Fruit fly (Drosophila melanogaster) whole organism, pupa: ENCODE measurements around the gene fng.
A peak's percentile ranks its signal among the peaks of the same experiment; 100 is the strongest.

Experiments
- CG10348 ChIP-seq: fragments of 200-800 bp; sonication (Bioruptor generic); IDR thresholded peaks from 2 replicates; pipeline ENCODE4 v1.3.6; 2022; ENCODE audit warnings: missing biosample characterization, missing genetic modification characterization
- CG12605 ChIP-seq: fragments of 200-800 bp; sonication (Bioruptor generic); IDR thresholded peaks from 2 replicates; pipeline ENCODE4 v1.3.6; 2022; ENCODE audit warnings: missing biosample characterization, missing genetic modification characterization
- CG13204 ChIP-seq: fragments of 200-800 bp; sonication (Bioruptor generic); optimal IDR thresholded peaks from 2 replicates; lab custom pipeline; 2018; ENCODE audit warnings: missing biosample characterization, mild to moderate bottlenecking, missing genetic modification characterization, moderate library complexity
- CG14655 ChIP-seq: fragments of 200-800 bp; sonication (Bioruptor generic); optimal IDR thresholded peaks from 3 replicates; lab custom pipeline; 2017; ENCODE audit warnings: mild to moderate bottlenecking, missing biosample characterization, missing genetic modification reagents, missing genetic modification characterization
- CG15710 ChIP-seq: fragments of 200-800 bp; sonication (Bioruptor generic); optimal IDR thresholded peaks from 2 replicates; lab custom pipeline; 2018; ENCODE audit warnings: missing biosample characterization, mild to moderate bottlenecking, missing genetic modification characterization, moderate library complexity
- CG17806 ChIP-seq: fragments of 200-800 bp; sonication (Bioruptor generic); optimal IDR thresholded peaks from 2 replicates; lab custom pipeline; 2018; ENCODE audit warnings: missing biosample characterization, mild to moderate bottlenecking, missing genetic modification characterization, moderate library complexity
- CG32121 ChIP-seq: fragments of 200-800 bp; sonication (Bioruptor generic); IDR thresholded peaks from 2 replicates; pipeline ENCODE4 v1.3.6; 2022; ENCODE audit warnings: missing biosample characterization, missing genetic modification characterization
- CG34367 ChIP-seq: fragments of 200-800 bp; sonication (Bioruptor generic); optimal IDR thresholded peaks from 2 replicates; lab custom pipeline; 2018; ENCODE audit warnings: missing biosample characterization, mild to moderate bottlenecking, missing genetic modification characterization
- CG4496 ChIP-seq: fragments of 200-800 bp; sonication (Bioruptor generic); IDR thresholded peaks from 3 replicates; pipeline ENCODE4 v1.3.6; 2022; ENCODE audit warnings: missing biosample characterization, missing genetic modification characterization
- CG8159 ChIP-seq: fragments of 200-800 bp; sonication (Bioruptor generic); optimal IDR thresholded peaks from 3 replicates; lab custom pipeline; 2018; ENCODE audit warnings: missing biosample characterization, mild to moderate bottlenecking, missing genetic modification characterization, moderate library complexity
- CG8301 ChIP-seq: fragments of 200-800 bp; sonication (Bioruptor generic); optimal IDR thresholded peaks from 2 replicates; lab custom pipeline; 2018; ENCODE audit warnings: missing biosample characterization, mild to moderate bottlenecking, missing genetic modification characterization
- CG9948 ChIP-seq: fragments of 200-800 bp; sonication (Bioruptor generic); optimal IDR thresholded peaks from 2 replicates; lab custom pipeline; 2018; ENCODE audit warnings: missing biosample characterization, mild to moderate bottlenecking, missing genetic modification characterization, moderate library complexity
- D1 ChIP-seq: fragments of 200-800 bp; sonication (Bioruptor generic); optimal IDR thresholded peaks from 2 replicates; lab custom pipeline; 2018; ENCODE audit warnings: missing biosample characterization, mild to moderate bottlenecking, missing genetic modification characterization, moderate library complexity
- EcR ChIP-seq: fragments of 200-800 bp; sonication (Bioruptor generic); optimal IDR thresholded peaks from 3 replicates; lab custom pipeline; 2019; ENCODE audit warnings: missing biosample characterization, missing genetic modification characterization, mild to moderate bottlenecking, moderate library complexity, missing genetic modification reagents
- Ets98B ChIP-seq: fragments of 200-800 bp; sonication (Bioruptor generic); IDR thresholded peaks from 2 replicates; pipeline ENCODE4 v1.3.6; 2022; ENCODE audit warnings: missing biosample characterization, missing genetic modification characterization
- Pif1A ChIP-seq: fragments of 200-800 bp; sonication (Bioruptor generic); optimal IDR thresholded peaks from 3 replicates; lab custom pipeline; 2016; ENCODE audit warnings: missing biosample characterization, missing genetic modification characterization
- Pif1B ChIP-seq: fragments of 200-800 bp; sonication (Bioruptor generic); optimal IDR thresholded peaks from 3 replicates; lab custom pipeline; 2016; ENCODE audit warnings: missing biosample characterization, missing genetic modification characterization
- Snoo ChIP-seq: fragments of 200-800 bp; sonication (Bioruptor generic); optimal IDR thresholded peaks from 3 replicates; lab custom pipeline; 2017; ENCODE audit warnings: missing biosample characterization, mild to moderate bottlenecking, missing genetic modification characterization, inconsistent platforms
- fd96Ca ChIP-seq: fragments of 200-800 bp; sonication (Bioruptor generic); IDR thresholded peaks from 3 replicates; pipeline ENCODE4 v1.3.6; 2022; ENCODE audit warnings: missing biosample characterization, missing genetic modification characterization
- gl ChIP-seq: fragments of 200-800 bp; sonication (Bioruptor generic); optimal IDR thresholded peaks from 2 replicates; lab custom pipeline; 2018; ENCODE audit warnings: missing biosample characterization, mild to moderate bottlenecking, missing genetic modification characterization
- rn ChIP-seq: fragments of 200-800 bp; sonication (Bioruptor generic); IDR thresholded peaks from 2 replicates; pipeline ENCODE4 v1.3.6; 2022; ENCODE audit warnings: missing biosample characterization, missing genetic modification characterization

The fng gene

dm6 chr3L:20923030-20923591, 26.2 kb downstream of the fng start:
- TF ChIP-seq gl (tag; lab: Kevin White, UChicago) (peak; percentile 75), D1 (tag; lab: Kevin White, UChicago) (peak; percentile 60), CG32121 (peak; percentile 63), CG10348 (GFP tag; lab: Robert Waterston, UW) (no peak), CG8159 (tag; lab: Kevin White, UChicago) (peak; percentile 90), CG12605 (GFP tag; lab: Robert Waterston, UW) (peak; percentile 60), CG17806 (tag; lab: Kevin White, UChicago) (peak; percentile 89), CG15710 (tag; lab: Kevin White, UChicago) (peak; percentile 87), CG9948 (tag; lab: Kevin White, UChicago) (peak; percentile 90), CG8301 (tag; lab: Kevin White, UChicago) (peak; percentile 90), fd96Ca (GFP tag; lab: Robert Waterston, UW) (peak; percentile 82; the same call in 2 of the 3 replicates), Pif1B (GFP tag; lab: Kevin White, UChicago) (peak; percentile 81), CG14655 (GFP tag; lab: Kevin White, UChicago) (peak; percentile 93), rn (peak; percentile 72), CG4496 (GFP tag; lab: Robert Waterston, UW) (peak; percentile 84), CG13204 (GFP tag; lab: Kevin White, UChicago) (peak; percentile 70), EcR (GFP tag; lab: Kevin White, UChicago) (peak; percentile 29), Snoo (tag; lab: Kevin White, UChicago) (peak; percentile 14), Pif1A (GFP tag; lab: Kevin White, UChicago) (peak; percentile 83), Ets98B (peak; percentile 81), CG34367 (tag; lab: Kevin White, UChicago) (peak; percentile 86)
- TF ChIP-seq, all 21 proteins: peak for 20

DNA sequence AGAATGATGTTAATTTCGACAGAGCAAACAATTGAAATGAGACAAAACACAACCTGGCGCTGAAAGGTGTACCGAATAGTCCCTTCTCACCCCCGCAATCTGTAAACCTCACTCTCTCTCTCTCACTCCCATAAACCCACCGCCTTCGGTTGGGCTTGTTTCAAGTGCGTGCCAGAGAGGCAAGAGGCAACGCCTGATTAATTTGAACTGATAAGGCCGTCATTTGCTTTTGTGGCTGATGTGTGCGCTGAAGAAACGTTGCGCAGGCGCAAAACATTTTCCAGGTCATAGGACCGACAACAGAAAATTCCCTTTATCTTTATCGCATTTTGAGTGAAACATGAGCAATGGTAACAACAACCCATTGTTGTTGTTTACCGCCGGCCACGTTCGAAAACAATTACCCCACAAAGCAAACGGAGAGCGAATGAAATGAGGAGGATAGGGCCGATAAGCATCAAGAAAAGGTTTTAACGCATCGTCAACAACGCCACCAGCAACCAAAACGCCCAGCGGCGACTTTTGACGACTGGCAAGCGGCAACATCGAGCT, 27.0 kb downstream of the fng start:
- peak; percentile 78 for TF ChIP-seq EcR (GFP tag; lab: Kevin White, UChicago)
- no peak for TF ChIP-seq Pif1B (GFP tag; lab: Kevin White, UChicago)
- TF ChIP-seq CG13204 (GFP tag; lab: Kevin White, UChicago): peak; percentile 2
- no peak for TF ChIP-seq CG32121

dm6 chr3L:20921859-20922258, 27.5 kb downstream of the fng start:
- no peak for TF ChIP-seq CG32121
- TF ChIP-seq CG10348 (GFP tag; lab: Robert Waterston, UW): no peak
- no peak for TF ChIP-seq CG13204 (GFP tag; lab: Kevin White, UChicago)
- no peak for TF ChIP-seq Snoo (tag; lab: Kevin White, UChicago)
- no peak for TF ChIP-seq CG34367 (tag; lab: Kevin White, UChicago)
- no peak for TF ChIP-seq CG14655 (GFP tag; lab: Kevin White, UChicago)
- TF ChIP-seq CG9948 (tag; lab: Kevin White, UChicago): no peak
- no peak for TF ChIP-seq Pif1A (GFP tag; lab: Kevin White, UChicago)
- no peak for TF ChIP-seq CG8159 (tag; lab: Kevin White, UChicago)
- no peak for TF ChIP-seq fd96Ca (GFP tag; lab: Robert Waterston, UW)
- TF ChIP-seq rn: no peak
- TF ChIP-seq CG12605 (GFP tag; lab: Robert Waterston, UW): no peak
- no peak for TF ChIP-seq CG15710 (tag; lab: Kevin White, UChicago)
- no peak for TF ChIP-seq D1 (tag; lab: Kevin White, UChicago)
- no peak for TF ChIP-seq CG17806 (tag; lab: Kevin White, UChicago)
- TF ChIP-seq gl (tag; lab: Kevin White, UChicago): no peak
- no peak for TF ChIP-seq CG4496 (GFP tag; lab: Robert Waterston, UW)
- TF ChIP-seq Ets98B: no peak
- no peak for TF ChIP-seq EcR (GFP tag; lab: Kevin White, UChicago)
- TF ChIP-seq, all 21 proteins: peak for 0

DNA sequence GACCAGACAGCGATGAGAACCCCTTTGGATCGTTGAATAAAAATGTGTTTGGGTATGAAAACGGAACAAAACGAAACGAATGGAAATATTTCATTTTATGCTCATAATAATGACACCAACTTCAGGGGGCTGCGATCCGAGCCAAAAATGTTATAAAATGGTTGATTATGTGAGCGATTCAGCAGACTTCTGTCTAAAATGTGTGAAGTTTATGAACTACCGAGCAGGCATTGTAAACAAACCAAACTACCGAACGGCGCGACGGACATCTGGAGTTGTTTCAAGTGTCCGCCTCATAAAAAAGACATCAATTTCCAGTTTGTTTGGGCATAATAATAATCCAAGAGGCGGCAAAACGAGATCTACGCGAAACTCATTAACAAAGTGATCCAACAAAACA, 28.8 kb downstream of the fng start:
- no peak for TF ChIP-seq fd96Ca (GFP tag; lab: Robert Waterston, UW)
- no peak for TF ChIP-seq CG9948 (tag; lab: Kevin White, UChicago)
- TF ChIP-seq CG8159 (tag; lab: Kevin White, UChicago): no peak
- no peak for TF ChIP-seq EcR (GFP tag; lab: Kevin White, UChicago)
- TF ChIP-seq CG17806 (tag; lab: Kevin White, UChicago): no peak
- no peak for TF ChIP-seq CG15710 (tag; lab: Kevin White, UChicago)
- no peak for TF ChIP-seq CG14655 (GFP tag; lab: Kevin White, UChicago)

DNA sequence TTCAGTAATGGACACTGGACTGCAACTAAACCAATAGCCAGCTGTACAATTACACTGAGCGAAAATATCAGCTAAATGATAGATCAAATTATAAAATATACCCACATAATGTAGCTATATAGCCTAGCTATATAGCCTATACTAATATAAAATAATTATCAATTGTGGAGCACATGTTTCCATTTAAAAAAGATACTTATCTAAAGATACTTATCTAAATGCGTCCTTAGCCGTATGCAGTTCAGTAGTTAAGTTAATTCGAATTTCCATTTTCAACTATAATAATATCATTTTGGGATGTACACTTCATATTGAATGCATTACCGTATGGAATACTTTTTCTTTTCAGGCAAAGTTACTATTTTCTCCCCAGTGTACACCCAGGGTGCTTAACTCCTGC, 30.4 kb downstream of the fng start:
- TF ChIP-seq CG17806 (tag; lab: Kevin White, UChicago) (peak; percentile 19), Snoo (tag; lab: Kevin White, UChicago) (no peak), Pif1A (GFP tag; lab: Kevin White, UChicago) (peak; percentile 22), CG8301 (tag; lab: Kevin White, UChicago) (peak; percentile 54), D1 (tag; lab: Kevin White, UChicago) (no peak), CG14655 (GFP tag; lab: Kevin White, UChicago) (peak; percentile 47), CG8159 (tag; lab: Kevin White, UChicago) (peak; percentile 36), CG4496 (GFP tag; lab: Robert Waterston, UW) (0 out of 3 replicates have a peak, but pooled peaks have one; percentile 17), CG15710 (tag; lab: Kevin White, UChicago) (peak; percentile 26)
